Worm (Caenorhabditis elegans): ENCODE measurements around the gene phf-31.

ce11 chrX:10687317-10687716 lies 5.5 kb downstream of the phf-31 start:
- TF ChIP-seq dao-5 (tag; optimal IDR thresholded peaks at IDR 0.05) (no peak), W03F9.2 (tag; optimal IDR thresholded peaks at IDR 0.05) (no peak), him-1 (tag; optimal IDR thresholded peaks at IDR 0.05) (no peak)
